Fruit fly (Drosophila melanogaster) whole organism, embryonic: ENCODE measurements around the gene Ugt303B3.
A peak's percentile ranks its signal among the peaks of the same experiment; 100 is the strongest.

Experiments
- Ada2b ChIP-seq: fragments of 200-800 bp; sonication (Bioruptor generic); IDR thresholded peaks from 2 replicates; pipeline ENCODE4 v1.3.6; 2022; ENCODE audit warnings: missing biosample characterization, missing genetic modification characterization
- Awh ChIP-seq: fragments of 200-800 bp; sonication (Bioruptor generic); IDR thresholded peaks from 2 replicates; pipeline ENCODE4, ENCODE4 v1.3.6; 2022; ENCODE audit warnings: missing biosample characterization, missing genetic modification characterization
- B-H2 ChIP-seq: fragments of 200-800 bp; sonication (Bioruptor generic); optimal IDR thresholded peaks from 2 replicates; lab custom pipeline; 2018; ENCODE audit warnings: missing biosample characterization, mild to moderate bottlenecking, missing genetic modification characterization
- Bgb ChIP-seq: fragments of 200-800 bp; sonication (Bioruptor generic); IDR thresholded peaks from 2 replicates; pipeline ENCODE4 v1.3.6; 2022; ENCODE audit warnings: missing biosample characterization, missing genetic modification characterization; ENCODE audit not compliant: partially characterized antibody
- CG10209 ChIP-seq: fragments of 200-800 bp; sonication (Bioruptor generic); optimal IDR thresholded peaks from 3 replicates; lab custom pipeline; 2017; ENCODE audit warnings: missing biosample characterization, mild to moderate bottlenecking, missing genetic modification characterization, missing genetic modification reagents
- CG10321 ChIP-seq: fragments of 200-800 bp; sonication (Bioruptor generic); IDR thresholded peaks from 2 replicates; pipeline ENCODE4 v1.3.6; 2022; ENCODE audit warnings: missing biosample characterization, missing genetic modification characterization
- CG10654 ChIP-seq: fragments of 200-800 bp; sonication (Bioruptor generic); optimal IDR thresholded peaks from 2 replicates; lab custom pipeline; 2016; ENCODE audit warnings: missing biosample characterization, missing genetic modification characterization
- CG11695 ChIP-seq: fragments of 200-800 bp; sonication (Bioruptor generic); IDR thresholded peaks from 3 replicates; pipeline ENCODE4 v1.3.6; 2022; ENCODE audit warnings: missing biosample characterization, missing genetic modification characterization
- CG12391 ChIP-seq: fragments of 200-800 bp; sonication (Bioruptor generic); optimal IDR thresholded peaks from 3 replicates; lab custom pipeline; 2018; ENCODE audit warnings: missing biosample characterization, mild to moderate bottlenecking, missing genetic modification characterization, moderate library complexity
- CG12769 ChIP-seq: fragments of 200-800 bp; sonication (Bioruptor generic); optimal IDR thresholded peaks from 2 replicates; lab custom pipeline; 2019; ENCODE audit warnings: missing biosample characterization, mild to moderate bottlenecking, missing genetic modification characterization, moderate library complexity
- CG13296 ChIP-seq: fragments of 200-800 bp; sonication (Bioruptor generic); optimal IDR thresholded peaks from 3 replicates; lab custom pipeline; 2018; ENCODE audit warnings: missing biosample characterization, mild to moderate bottlenecking, missing genetic modification characterization
- CG13424 ChIP-seq: fragments of 200-800 bp; sonication (Bioruptor generic); optimal IDR thresholded peaks from 2 replicates; lab custom pipeline; 2019; ENCODE audit warnings: missing biosample characterization, mild to moderate bottlenecking, missing genetic modification characterization, moderate library complexity
- CG13894 ChIP-seq: fragments of 200-800 bp; sonication (Bioruptor generic); optimal IDR thresholded peaks from 3 replicates; lab custom pipeline; 2018; ENCODE audit warnings: missing biosample characterization, mild to moderate bottlenecking, missing genetic modification characterization, moderate library complexity
- CG14050 ChIP-seq: fragments of 200-800 bp; sonication (Bioruptor generic); IDR thresholded peaks from 3 replicates; pipeline ENCODE4 v1.3.6; 2022; ENCODE audit warnings: missing biosample characterization, missing genetic modification characterization
- CG14441 ChIP-seq: fragments of 200-800 bp; sonication (Bioruptor generic); IDR thresholded peaks from 2 replicates; pipeline ENCODE4 v1.3.6; 2022; ENCODE audit warnings: missing biosample characterization, missing genetic modification characterization
- CG15011 ChIP-seq: fragments of 200-800 bp; sonication (Bioruptor generic); optimal IDR thresholded peaks from 3 replicates; lab custom pipeline; 2018; ENCODE audit warnings: missing biosample characterization, mild to moderate bottlenecking, missing genetic modification characterization
- CG15514 ChIP-seq: fragments of 200-800 bp; sonication (Bioruptor generic); optimal IDR thresholded peaks from 3 replicates; lab custom pipeline; 2017; ENCODE audit warnings: missing biosample characterization, missing genetic modification characterization, mild to moderate bottlenecking, moderate library complexity, missing genetic modification reagents
- CG1602 ChIP-seq: fragments of 200-800 bp; sonication (Bioruptor generic); optimal IDR thresholded peaks from 3 replicates; lab custom pipeline; 2016; ENCODE audit warnings: missing biosample characterization, missing genetic modification characterization
- CG1647 ChIP-seq: fragments of 200-800 bp; sonication (Bioruptor generic); optimal IDR thresholded peaks from 3 replicates; lab custom pipeline; 2016; ENCODE audit warnings: missing biosample characterization, missing genetic modification characterization
- CG17802 ChIP-seq: fragments of 200-800 bp; sonication (Bioruptor generic); optimal IDR thresholded peaks from 2 replicates; lab custom pipeline; 2018; ENCODE audit warnings: missing biosample characterization, mild to moderate bottlenecking, missing genetic modification characterization, moderate library complexity
- CG34224 ChIP-seq: fragments of 200-800 bp; sonication (Bioruptor generic); IDR thresholded peaks from 3 replicates; pipeline ENCODE4 v1.3.6; 2022; ENCODE audit warnings: missing biosample characterization, missing genetic modification characterization; ENCODE audit not compliant: partially characterized antibody
- CG6175 ChIP-seq: fragments of 200-800 bp; sonication (Bioruptor generic); IDR thresholded peaks from 3 replicates; pipeline ENCODE4 v1.3.6; 2022; ENCODE audit warnings: missing biosample characterization, missing genetic modification characterization
- CG7839 ChIP-seq: fragments of 200-800 bp; sonication (Bioruptor generic); optimal IDR thresholded peaks from 3 replicates; lab custom pipeline; 2018; ENCODE audit warnings: missing biosample characterization, mild to moderate bottlenecking, missing genetic modification characterization, moderate library complexity
- CG7987 ChIP-seq: fragments of 200-800 bp; sonication (Bioruptor generic); optimal IDR thresholded peaks from 2 replicates; lab custom pipeline; 2018; ENCODE audit warnings: missing biosample characterization, mild to moderate bottlenecking, missing genetic modification characterization, moderate library complexity
- CG8089 ChIP-seq: fragments of 200-800 bp; sonication (Bioruptor generic); optimal IDR thresholded peaks from 3 replicates; lab custom pipeline; 2016; ENCODE audit warnings: missing biosample characterization, missing genetic modification characterization
- CG9817 ChIP-seq: fragments of 200-800 bp; sonication (Bioruptor generic); optimal IDR thresholded peaks from 2 replicates; lab custom pipeline; 2018; ENCODE audit warnings: missing biosample characterization, mild to moderate bottlenecking, missing genetic modification characterization, moderate library complexity
- CG9932 ChIP-seq: fragments of 200-800 bp; sonication (Bioruptor generic); IDR thresholded peaks from 2 replicates; pipeline ENCODE4 v1.3.6; 2022; ENCODE audit warnings: missing biosample characterization, missing genetic modification characterization
- CrebB ChIP-seq: fragments of 200-800 bp; sonication (Bioruptor generic); optimal IDR thresholded peaks from 3 replicates; lab custom pipeline; 2018; ENCODE audit warnings: missing biosample characterization, mild to moderate bottlenecking, missing genetic modification characterization
- Eip74EF ChIP-seq, 2 experiments: fragments of 200-800 bp in 1 of 2; fragments of >200 bp in 1 of 2; sonication (Bioruptor generic) in 1 of 2; optimal IDR thresholded peaks; 2 replicates each; lab custom pipeline; 2017 to 2019; ENCODE audit warnings: missing biosample characterization in 2 of 2, missing genetic modification characterization in 2 of 2, mild to moderate bottlenecking in 1 of 2, moderate library complexity in 1 of 2
- Fer2 ChIP-seq: fragments of 200-800 bp; sonication (Bioruptor generic); optimal IDR thresholded peaks from 2 replicates; lab custom pipeline; 2018; ENCODE audit warnings: missing biosample characterization, mild to moderate bottlenecking, missing genetic modification characterization, moderate library complexity
- H15 ChIP-seq: fragments of 200-800 bp; sonication (Bioruptor generic); IDR thresholded peaks from 3 replicates; pipeline ENCODE4 v1.3.6; 2022; ENCODE audit warnings: missing biosample characterization, missing genetic modification characterization
- HLH54F ChIP-seq: fragments of 200-800 bp; sonication (Bioruptor generic); optimal IDR thresholded peaks from 3 replicates; lab custom pipeline; 2016; ENCODE audit warnings: missing biosample characterization, missing genetic modification characterization
- Hr51 ChIP-seq, 2 experiments: fragments of 200-800 bp; sonication (Bioruptor generic); optimal IDR thresholded peaks; 2 replicates in 1 of 2; 3 replicates in 1 of 2; lab custom pipeline; 2016 to 2018; ENCODE audit warnings: missing biosample characterization in 2 of 2, missing genetic modification characterization in 2 of 2, mild to moderate bottlenecking in 1 of 2, moderate library complexity in 1 of 2
- Lim3 ChIP-seq: fragments of 200-800 bp; sonication (Bioruptor generic); IDR thresholded peaks from 2 replicates; pipeline ENCODE4 v1.3.6; 2022; ENCODE audit warnings: missing biosample characterization, missing genetic modification characterization
- Optix ChIP-seq: fragments of 200-800 bp; sonication (Bioruptor generic); IDR thresholded peaks from 3 replicates; pipeline ENCODE4 v1.3.6; 2022; ENCODE audit warnings: missing biosample characterization, missing genetic modification characterization
- Poxn ChIP-seq: fragments of 200-800 bp; sonication (Bioruptor generic); IDR thresholded peaks from 2 replicates; pipeline ENCODE4 v1.3.6; 2022; ENCODE audit warnings: missing biosample characterization, missing genetic modification characterization
- ac ChIP-seq: fragments of 200-800 bp; sonication (Bioruptor generic); optimal IDR thresholded peaks from 3 replicates; lab custom pipeline; 2017; ENCODE audit warnings: missing biosample characterization, mild to moderate bottlenecking, missing genetic modification characterization
- chm ChIP-seq: fragments of 200-800 bp; sonication (Bioruptor generic); IDR thresholded peaks from 2 replicates; pipeline ENCODE4 v1.3.6; 2022; ENCODE audit warnings: missing biosample characterization, missing genetic modification characterization
- ci ChIP-seq: fragments of 200-800 bp; sonication (Bioruptor generic); IDR thresholded peaks from 3 replicates; pipeline ENCODE4 v1.3.6; 2022; ENCODE audit warnings: missing biosample characterization, missing genetic modification characterization
- dpn ChIP-seq, 2 experiments: fragments of 200-800 bp; sonication (Bioruptor generic); optimal IDR thresholded peaks; 3 replicates each; lab custom pipeline; 2016; ENCODE audit warnings: missing biosample characterization in 2 of 2, missing genetic modification characterization in 2 of 2
- emc ChIP-seq: fragments of 200-800 bp; sonication (Bioruptor generic); optimal IDR thresholded peaks from 2 replicates; lab custom pipeline; 2016; ENCODE audit warnings: missing biosample characterization, missing genetic modification characterization
- ems ChIP-seq: fragments of 200-800 bp; sonication (Bioruptor generic); optimal IDR thresholded peaks from 3 replicates; lab custom pipeline; 2016; ENCODE audit warnings: missing biosample characterization, missing genetic modification characterization
- en ChIP-seq: fragments of 200-800 bp; sonication (Bioruptor generic); optimal IDR thresholded peaks from 2 replicates; lab custom pipeline; 2016; ENCODE audit warnings: missing biosample characterization, missing genetic modification characterization
- fru ChIP-seq: fragments of >200 bp; optimal IDR thresholded peaks from 2 replicates; lab custom pipeline; 2017
- ftz-f1 ChIP-seq: fragments of 200-800 bp; sonication (Bioruptor generic); optimal IDR thresholded peaks from 2 replicates; lab custom pipeline; 2016; ENCODE audit warnings: missing biosample characterization, missing genetic modification characterization
- lmd ChIP-seq: fragments of 200-800 bp; sonication (Bioruptor generic); IDR thresholded peaks from 2 replicates; pipeline ENCODE4 v1.3.6; 2022; ENCODE audit warnings: missing biosample characterization, missing genetic modification characterization
- onecut ChIP-seq: fragments of 200-800 bp; sonication (Bioruptor generic); IDR thresholded peaks from 2 replicates; pipeline ENCODE4 v1.3.6; 2022; ENCODE audit warnings: missing biosample characterization, missing genetic modification characterization
- schlank ChIP-seq: fragments of 200-800 bp; sonication (Bioruptor generic); optimal IDR thresholded peaks from 2 replicates; lab custom pipeline; 2018; ENCODE audit warnings: missing biosample characterization, mild to moderate bottlenecking, missing genetic modification characterization
- sens ChIP-seq: fragments of 200-800 bp; sonication (Bioruptor generic); peaks from one replicate; lab custom pipeline; 2016; ENCODE audit warnings: missing biosample characterization, missing genetic modification characterization
- tup ChIP-seq: fragments of 200-800 bp; sonication (Bioruptor generic); optimal IDR thresholded peaks from 2 replicates; lab custom pipeline; 2016; ENCODE audit warnings: missing biosample characterization, mild to moderate bottlenecking, missing genetic modification characterization, moderate library complexity
- twi ChIP-seq: fragments of 200-800 bp; optimal IDR thresholded peaks from 2 replicates; lab custom pipeline; 2019; ENCODE audit warnings: missing biosample characterization, mild to moderate bottlenecking, missing genetic modification characterization, moderate library complexity
- zfh2 ChIP-seq: fragments of 200-800 bp; sonication (Bioruptor generic); optimal IDR thresholded peaks from 2 replicates; lab custom pipeline; 2016; ENCODE audit warnings: missing biosample characterization, missing genetic modification characterization

The Ugt303B3 gene

DNA sequence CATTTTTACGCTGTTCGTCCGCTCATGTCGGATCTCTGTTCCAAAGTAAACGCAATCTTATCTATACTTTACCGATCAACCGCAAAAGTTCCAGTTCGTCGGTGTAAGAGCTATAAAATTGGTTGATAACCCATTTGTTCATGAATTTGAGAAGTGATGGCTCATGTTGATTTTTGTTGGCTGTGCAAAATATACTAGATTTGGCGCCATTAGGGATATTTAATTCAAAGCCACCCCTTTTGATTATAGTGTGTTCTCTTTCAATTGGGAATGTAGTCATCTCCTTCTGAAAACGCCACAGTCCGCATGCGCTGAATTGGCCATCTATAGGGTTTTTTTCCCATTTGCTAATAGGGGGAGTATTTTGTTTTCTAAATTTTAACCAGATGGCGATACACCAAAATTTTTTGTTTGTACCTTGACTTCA, 4.2 kb upstream of the Ugt303B3 start, which contains the start of gene Ugt303B2 (continued):
- TF ChIP-seq CG6175 (GFP tag; lab: Robert Waterston, UW): no peak
- no peak for TF ChIP-seq Poxn
- peak; percentile 50 for TF ChIP-seq sens (GFP tag; lab: Kevin White, UChicago)
- TF ChIP-seq schlank: no peak
- TF ChIP-seq CG1602 (GFP tag; lab: Kevin White, UChicago): no peak
- TF ChIP-seq CG8089 (GFP tag; lab: Kevin White, UChicago): no peak
- no peak for TF ChIP-seq CG1647 (GFP tag; lab: Kevin White, UChicago)
- TF ChIP-seq ac (GFP tag; lab: Kevin White, UChicago): no peak
- TF ChIP-seq chm: no peak
- TF ChIP-seq ftz-f1 (GFP tag; lab: Kevin White, UChicago): no peak
- peak; percentile 97 for TF ChIP-seq CG15514 (GFP tag; lab: Kevin White, UChicago)
- no peak for TF ChIP-seq ems (GFP tag; lab: Kevin White, UChicago)
- TF ChIP-seq Ada2b (GFP tag; lab: Robert Waterston, UW): no peak
- TF ChIP-seq CG17802 (tag; lab: Kevin White, UChicago): no peak
- TF ChIP-seq dpn (GFP tag; optimal IDR thresholded peaks at IDR 0.05; lab: Kevin White, UChicago): no peak
- no peak for TF ChIP-seq twi (tag; lab: Kevin White, UChicago)
- no peak for TF ChIP-seq Fer2 (tag; lab: Kevin White, UChicago)
- TF ChIP-seq Hr51 (GFP tag; optimal IDR thresholded peaks at IDR 0.05; lab: Kevin White, UChicago): peak in 1 of 2 experiments; percentile 14
- TF ChIP-seq CG9932 (GFP tag; lab: Robert Waterston, UW): no peak
- no peak for TF ChIP-seq CG14050 (GFP tag; lab: Robert Waterston, UW)
- TF ChIP-seq en (GFP tag; lab: Kevin White, UChicago): no peak
- no peak for TF ChIP-seq CG13894 (tag; lab: Kevin White, UChicago)
- no peak for TF ChIP-seq CG13296
- no peak; the same call in 1 of the 2 replicates for TF ChIP-seq onecut (GFP tag; lab: Robert Waterston, UW)
- TF ChIP-seq HLH54F: no peak
- peak; percentile 12 for TF ChIP-seq CG9817 (tag; lab: Kevin White, UChicago)
- no peak for TF ChIP-seq CrebB
- no peak for TF ChIP-seq B-H2 (GFP tag; lab: Kevin White, UChicago)
- no peak for TF ChIP-seq CG10654 (GFP tag; lab: Kevin White, UChicago)
- no peak for TF ChIP-seq zfh2 (GFP tag; lab: Kevin White, UChicago)
- TF ChIP-seq tup (GFP tag; lab: Kevin White, UChicago): no peak
- no peak for TF ChIP-seq CG7839 (tag; lab: Kevin White, UChicago)
- TF ChIP-seq CG7987 (GFP tag; lab: Kevin White, UChicago): peak; percentile 6
- TF ChIP-seq ci (GFP tag; lab: Robert Waterston, UW): 0 out of 3 replicates have a peak, but pooled peaks have one; percentile 21
- no peak for TF ChIP-seq Eip74EF (GFP tag; optimal IDR thresholded peaks at IDR 0.05; lab: Kevin White, UChicago)
- no peak for TF ChIP-seq lmd (GFP tag; lab: Robert Waterston, UW)
- no peak for TF ChIP-seq CG11695 (GFP tag; lab: Robert Waterston, UW)
- no peak for TF ChIP-seq CG34224 (GFP tag; lab: Robert Waterston, UW)
- TF ChIP-seq fru (lab: Kevin White, UChicago): no peak
- TF ChIP-seq CG14441 (GFP tag; lab: Robert Waterston, UW): no peak
- TF ChIP-seq Awh (GFP tag; lab: Robert Waterston, UW): no peak
- no peak for TF ChIP-seq Lim3 (GFP tag; lab: Robert Waterston, UW)
- peak; percentile 89 for TF ChIP-seq CG10321 (GFP tag; lab: Robert Waterston, UW)
- no peak for TF ChIP-seq H15 (GFP tag; lab: Robert Waterston, UW)
- TF ChIP-seq Optix (GFP tag; lab: Robert Waterston, UW): no peak
- TF ChIP-seq CG12391 (tag; lab: Kevin White, UChicago): no peak
- no peak for TF ChIP-seq CG12769
- no peak for TF ChIP-seq Bgb (GFP tag; lab: Robert Waterston, UW)
- no peak for TF ChIP-seq CG13424
- TF ChIP-seq CG10209: no peak
- TF ChIP-seq CG15011 (GFP tag; lab: Kevin White, UChicago): no peak
- no peak for TF ChIP-seq emc
